Fruit fly (Drosophila melanogaster) whole organism, adult: ENCODE data around the gene CG9512.
A peak's percentile ranks its signal among the peaks of the same experiment; 100 is the strongest.

Source experiments
- CG11617 ChIP-seq: fragments of 200-800 bp; sonication (Bioruptor generic); optimal IDR thresholded peaks from 2 replicates; lab custom pipeline; 2017; ENCODE audit warnings: mild to moderate bottlenecking, missing biosample characterization, missing genetic modification reagents, missing genetic modification characterization
- CG7045 ChIP-seq: fragments of 200-800 bp; sonication (Bioruptor generic); optimal IDR thresholded peaks from 2 replicates; lab custom pipeline; 2017; ENCODE audit warnings: missing biosample characterization, mild to moderate bottlenecking, missing genetic modification characterization
- Mnt ChIP-seq: fragments of 200-800 bp; sonication (Bioruptor generic); optimal IDR thresholded peaks from 2 replicates; lab custom pipeline; 2016; ENCODE audit warnings: missing biosample characterization, mild to moderate bottlenecking, missing genetic modification characterization
- bab1 ChIP-seq: fragments of 200-800 bp; sonication (Bioruptor generic); optimal IDR thresholded peaks from 3 replicates; lab custom pipeline; 2019; ENCODE audit warnings: missing biosample characterization, mild to moderate bottlenecking, missing genetic modification characterization, moderate library complexity
- cic ChIP-seq: fragments of 200-800 bp; sonication (Bioruptor generic); optimal IDR thresholded peaks from 2 replicates; lab custom pipeline; 2017; ENCODE audit warnings: missing biosample characterization, mild to moderate bottlenecking, missing genetic modification characterization, moderate library complexity
- pad ChIP-seq: fragments of 200-800 bp; sonication (Bioruptor generic); optimal IDR thresholded peaks from 3 replicates; lab custom pipeline; 2017; ENCODE audit warnings: missing biosample characterization, missing genetic modification characterization, mild to moderate bottlenecking, moderate library complexity, missing genetic modification reagents

DNA sequence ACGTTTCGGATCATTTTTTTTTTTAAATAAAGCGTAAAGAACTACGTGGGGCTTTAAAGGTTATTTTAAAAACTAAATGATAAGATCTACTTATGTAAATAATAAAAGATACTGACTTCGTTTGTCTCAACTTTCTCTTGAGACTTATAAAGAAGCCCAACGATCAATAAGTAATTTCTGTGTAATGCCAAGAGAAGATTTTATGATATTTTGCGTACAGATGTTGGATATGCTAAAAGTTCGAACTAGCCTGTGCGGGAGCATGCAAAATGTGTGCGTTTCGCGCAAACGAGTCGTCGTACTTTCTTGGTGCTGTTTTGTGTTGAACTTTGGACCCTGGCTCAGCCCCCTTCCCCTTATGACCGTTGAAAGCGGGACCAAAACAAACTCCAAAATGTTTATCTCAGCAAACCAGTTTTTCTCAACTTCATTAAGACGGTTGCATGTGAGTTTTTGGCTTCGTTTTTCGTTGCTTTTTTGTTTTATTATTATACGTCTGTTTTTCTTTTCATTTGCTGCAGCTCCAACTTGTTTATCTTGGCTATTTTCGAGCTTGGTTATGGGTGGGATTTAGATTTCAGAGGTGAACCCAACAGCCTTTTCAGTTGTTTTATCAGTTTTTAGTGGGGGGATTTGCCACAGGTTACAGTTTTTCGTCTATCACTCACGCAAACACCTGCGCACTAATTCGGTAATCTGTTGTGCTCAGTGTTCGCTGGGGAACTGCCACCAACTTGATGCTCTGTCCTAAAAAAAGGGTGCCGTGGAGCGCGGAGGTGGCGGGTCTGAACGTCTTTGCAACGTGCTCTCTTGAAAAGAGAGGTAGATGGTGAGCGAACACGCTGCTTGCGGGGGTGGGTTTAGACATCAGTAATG, 47.7 kb upstream of the CG9512 start, which contains the start of gene pdgy:
- no peak for TF ChIP-seq Mnt
- TF ChIP-seq pad (GFP tag; lab: Kevin White, UChicago): peak; percentile 84
- TF ChIP-seq CG11617 (GFP tag; lab: Kevin White, UChicago): no peak
- TF ChIP-seq bab1 (GFP tag; lab: Kevin White, UChicago): no peak
- peak; percentile 28 for TF ChIP-seq cic
- TF ChIP-seq CG7045 (GFP tag; lab: Kevin White, UChicago): no peak
